Worm (Caenorhabditis elegans): ENCODE measurements around the gene sfrp-1.

DNA sequence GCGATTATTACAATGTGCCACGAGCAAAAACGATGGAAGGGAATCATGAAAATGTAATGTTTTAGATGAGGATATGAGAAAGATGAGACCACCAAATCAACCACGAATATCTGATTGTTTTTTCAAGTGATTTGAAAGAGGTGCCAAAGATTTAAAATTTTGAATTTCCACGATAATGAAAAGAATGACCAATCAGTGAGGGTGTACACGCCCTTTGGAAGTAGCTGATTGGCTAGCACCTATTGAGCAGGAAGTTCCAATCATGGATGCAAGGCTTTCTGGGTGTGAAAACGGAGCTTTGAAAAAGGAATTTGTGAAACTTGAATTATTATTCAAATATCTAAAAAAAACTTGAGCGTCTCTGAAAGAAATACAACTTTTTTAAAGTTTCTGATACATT, 10.7 kb downstream of the sfrp-1 start:
- TF ChIP-seq him-1 (tag; optimal IDR thresholded peaks at IDR 0.05): no peak
- no peak for TF ChIP-seq dao-5 (tag; optimal IDR thresholded peaks at IDR 0.05)

All from whole organism, L4/young adult.